Worm (Caenorhabditis elegans) whole organism, mixed stage, embryonic: Measurements from ENCODE around the gene rga-4.

Source experiments
- ceh-39 ChIP-seq: fragments of 150-350 bp; optimal IDR thresholded peaks from 2 replicates; lab custom pipeline; 2014; ENCODE audit warnings: missing biosample characterization, missing genetic modification characterization
- ces-1 ChIP-seq: fragments of 150-350 bp; optimal IDR thresholded peaks from 2 replicates; lab custom pipeline; 2014; ENCODE audit warnings: missing biosample characterization, missing genetic modification reagents, missing genetic modification characterization
- elt-1 ChIP-seq: sonication (generic microtip); optimal IDR thresholded peaks from 2 replicates; lab custom pipeline; 2017; ENCODE audit warnings: missing genetic modification characterization, mild to moderate bottlenecking, missing compliant biosample characterization, antibody characterized with exemption, moderate library complexity, borderline replicate concordance; ENCODE audit not compliant: insufficient read depth
- elt-3 ChIP-seq: fragments of 150-350 bp; optimal IDR thresholded peaks from 2 replicates; lab custom pipeline; 2014; ENCODE audit warnings: missing biosample characterization, missing genetic modification characterization
- lin-13 ChIP-seq: fragments of 150-350 bp; optimal IDR thresholded peaks from 2 replicates; lab custom pipeline; 2014; ENCODE audit warnings: missing biosample characterization, missing genetic modification characterization
- lsy-2 ChIP-seq: fragments of 150-350 bp; optimal IDR thresholded peaks from 2 replicates; lab custom pipeline; 2014; ENCODE audit warnings: missing biosample characterization, missing genetic modification characterization
- mep-1 ChIP-seq: fragments of 150-350 bp; optimal IDR thresholded peaks from 2 replicates; lab custom pipeline; 2017; ENCODE audit warnings: missing biosample characterization, missing genetic modification reagents, missing genetic modification characterization, inconsistent platforms
- nhr-12 ChIP-seq: fragments of 150-350 bp; optimal IDR thresholded peaks from 2 replicates; lab custom pipeline; 2014; ENCODE audit warnings: missing biosample characterization, missing genetic modification characterization
- nhr-76 ChIP-seq: sonication (generic microtip); optimal IDR thresholded peaks from 2 replicates; lab custom pipeline; 2017; ENCODE audit warnings: missing biosample characterization, missing genetic modification characterization
- snpc-4 ChIP-seq: fragments of 150-350 bp; optimal IDR thresholded peaks from 2 replicates; lab custom pipeline; 2014; ENCODE audit warnings: missing biosample characterization, missing genetic modification characterization
- unc-120 ChIP-seq: sonication (generic microtip); optimal IDR thresholded peaks from 2 replicates; lab custom pipeline; 2017; ENCODE audit warnings: missing genetic modification characterization, missing compliant biosample characterization; ENCODE audit not compliant: poor library complexity, severe bottlenecking
- zip-8 ChIP-seq: fragments of 150-350 bp; optimal IDR thresholded peaks from 2 replicates; lab custom pipeline; 2014; ENCODE audit warnings: missing biosample characterization, missing genetic modification characterization
- ztf-11 ChIP-seq: fragments of 150-350 bp; optimal IDR thresholded peaks from 2 replicates; lab custom pipeline; 2014; ENCODE audit warnings: missing biosample characterization, missing genetic modification characterization

DNA sequence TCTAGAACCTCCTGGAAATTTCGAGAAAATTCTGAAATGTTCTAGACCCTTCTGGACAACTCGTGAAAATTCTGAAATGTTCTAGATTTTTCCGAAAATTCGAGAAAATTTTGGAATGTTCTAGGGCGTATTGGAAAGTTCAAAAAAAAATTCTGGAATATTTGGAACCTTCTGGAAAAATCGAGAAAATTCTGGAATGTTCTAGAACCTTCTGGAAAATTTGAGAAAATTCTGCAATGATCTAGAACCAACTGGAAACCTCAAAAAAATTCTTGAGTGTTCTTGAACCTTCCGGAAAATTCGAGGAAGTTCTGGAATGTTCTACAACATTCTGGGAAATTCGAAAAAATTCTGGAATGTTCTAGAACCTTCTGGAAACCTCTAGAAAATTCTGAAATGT is 30.7 kb downstream of the rga-4 start:
- TF ChIP-seq lin-13: no peak
- TF ChIP-seq elt-1 (tag; lab: Kevin White, UChicago): no peak
- no peak for TF ChIP-seq ztf-11
- no peak for TF ChIP-seq unc-120
- no peak for TF ChIP-seq ceh-39 (tag; lab: Kevin White, UChicago)
- no peak for TF ChIP-seq snpc-4 (tag; lab: Kevin White, UChicago)
- TF ChIP-seq lsy-2: no peak
- no peak for TF ChIP-seq elt-3 (tag; lab: Kevin White, UChicago)
- no peak for TF ChIP-seq ces-1 (GFP tag; lab: Kevin White, UChicago)
- no peak for TF ChIP-seq zip-8 (tag; lab: Kevin White, UChicago)
- TF ChIP-seq nhr-76 (tag; lab: Kevin White, UChicago): no peak
- TF ChIP-seq mep-1: no peak
- no peak for TF ChIP-seq nhr-12 (tag; lab: Kevin White, UChicago)
